Fruit fly (Drosophila melanogaster) whole organism, embryonic: ENCODE measurements around the gene klar.
A peak's percentile ranks its signal among the peaks of the same experiment; 100 is the strongest.

Experiments used
- BEAF-32 ChIP-seq: fragments of 200-800 bp; sonication (Bioruptor generic); optimal IDR thresholded peaks from 3 replicates; lab custom pipeline; 2017; ENCODE audit warnings: missing biosample characterization, missing genetic modification characterization, mild to moderate bottlenecking, moderate library complexity, missing genetic modification reagents
- CG10147 ChIP-seq: fragments of 200-800 bp; sonication (Bioruptor generic); optimal IDR thresholded peaks from 2 replicates; lab custom pipeline; 2019; ENCODE audit warnings: missing biosample characterization, mild to moderate bottlenecking, missing genetic modification characterization, moderate library complexity
- CG10979 ChIP-seq: fragments of 200-800 bp; sonication (Bioruptor generic); optimal IDR thresholded peaks from 2 replicates; lab custom pipeline; 2018; ENCODE audit warnings: missing biosample characterization, mild to moderate bottlenecking, missing genetic modification characterization, moderate library complexity
- CG11696 ChIP-seq: fragments of 200-800 bp; sonication (Bioruptor generic); IDR thresholded peaks from 2 replicates; pipeline ENCODE4 v1.3.6; 2022; ENCODE audit warnings: missing biosample characterization, missing genetic modification characterization
- CG1233 ChIP-seq: fragments of 200-800 bp; sonication (Bioruptor generic); optimal IDR thresholded peaks from 4 replicates; lab custom pipeline; 2018; ENCODE audit warnings: missing biosample characterization, mild to moderate bottlenecking, missing genetic modification characterization
- CG12769 ChIP-seq: fragments of 200-800 bp; sonication (Bioruptor generic); optimal IDR thresholded peaks from 2 replicates; lab custom pipeline; 2019; ENCODE audit warnings: missing biosample characterization, mild to moderate bottlenecking, missing genetic modification characterization, moderate library complexity
- CG13424 ChIP-seq: fragments of 200-800 bp; sonication (Bioruptor generic); optimal IDR thresholded peaks from 2 replicates; lab custom pipeline; 2019; ENCODE audit warnings: missing biosample characterization, mild to moderate bottlenecking, missing genetic modification characterization, moderate library complexity
- CG14014 ChIP-seq: fragments of 200-800 bp; sonication (Bioruptor generic); IDR thresholded peaks from 2 replicates; pipeline ENCODE4 v1.3.6; 2022; ENCODE audit warnings: missing biosample characterization, missing genetic modification characterization
- CG14050 ChIP-seq: fragments of 200-800 bp; sonication (Bioruptor generic); IDR thresholded peaks from 3 replicates; pipeline ENCODE4 v1.3.6; 2022; ENCODE audit warnings: missing biosample characterization, missing genetic modification characterization
- CG1529 ChIP-seq: fragments of 200-800 bp; sonication (Bioruptor generic); optimal IDR thresholded peaks from 3 replicates; lab custom pipeline; 2018; ENCODE audit warnings: missing biosample characterization, missing genetic modification characterization
- CG17359 ChIP-seq: fragments of 200-800 bp; sonication (Bioruptor generic); optimal IDR thresholded peaks from 3 replicates; lab custom pipeline; 2018; ENCODE audit warnings: missing biosample characterization, mild to moderate bottlenecking, missing genetic modification characterization, moderate library complexity
- CG17361 ChIP-seq: fragments of 200-800 bp; sonication (Bioruptor generic); IDR thresholded peaks from 3 replicates; pipeline ENCODE4 v1.3.6; 2022; ENCODE audit warnings: missing biosample characterization, missing genetic modification characterization
- CG2120 ChIP-seq: fragments of 200-800 bp; sonication (Bioruptor generic); optimal IDR thresholded peaks from 3 replicates; lab custom pipeline; 2016; ENCODE audit warnings: missing biosample characterization, missing genetic modification characterization
- CG2678 ChIP-seq: fragments of 200-800 bp; sonication (Bioruptor generic); optimal IDR thresholded peaks from 3 replicates; lab custom pipeline; 2019; ENCODE audit warnings: missing biosample characterization, mild to moderate bottlenecking, missing genetic modification characterization, moderate library complexity
- CG33213 ChIP-seq: fragments of 200-800 bp; sonication (Bioruptor generic); optimal IDR thresholded peaks from 3 replicates; lab custom pipeline; 2016; ENCODE audit warnings: missing biosample characterization, missing genetic modification characterization
- CG6689 ChIP-seq: fragments of 200-800 bp; sonication (Bioruptor generic); IDR thresholded peaks from 2 replicates; pipeline ENCODE4 v1.3.6; 2022; ENCODE audit warnings: missing biosample characterization, missing genetic modification characterization
- CG6813 ChIP-seq: fragments of 200-800 bp; sonication (Bioruptor generic); optimal IDR thresholded peaks from 2 replicates; lab custom pipeline; 2017; ENCODE audit warnings: missing biosample characterization, missing genetic modification characterization, mild to moderate bottlenecking, moderate library complexity, missing genetic modification reagents
- CG6854 ChIP-seq: fragments of 200-800 bp; sonication (Bioruptor generic); optimal IDR thresholded peaks from 3 replicates; lab custom pipeline; 2017; ENCODE audit warnings: missing biosample characterization, mild to moderate bottlenecking, missing genetic modification characterization
- CG7839 ChIP-seq: fragments of 200-800 bp; sonication (Bioruptor generic); optimal IDR thresholded peaks from 3 replicates; lab custom pipeline; 2018; ENCODE audit warnings: missing biosample characterization, mild to moderate bottlenecking, missing genetic modification characterization, moderate library complexity
- CG9727 ChIP-seq: fragments of 200-800 bp; sonication (Bioruptor generic); optimal IDR thresholded peaks from 3 replicates; lab custom pipeline; 2017; ENCODE audit warnings: missing biosample characterization, mild to moderate bottlenecking, missing genetic modification characterization
- Dip2 ChIP-seq: fragments of 200-800 bp; sonication (Bioruptor generic); IDR thresholded peaks from 2 replicates; pipeline ENCODE4 v1.3.6; 2022; ENCODE audit warnings: missing biosample characterization, missing genetic modification characterization
- Dll ChIP-seq: fragments of 200-800 bp; sonication (Bioruptor generic); IDR thresholded peaks from 4 replicates; pipeline ENCODE4 v1.3.6; 2022; ENCODE audit warnings: missing biosample characterization, missing genetic modification characterization; ENCODE audit not compliant: partially characterized antibody
- Doc2 ChIP-seq: fragments of 200-800 bp; sonication (Bioruptor generic); IDR thresholded peaks from 2 replicates; pipeline ENCODE4 v1.3.6; 2022; ENCODE audit warnings: missing biosample characterization, missing genetic modification characterization
- E2f1 ChIP-seq: fragments of 200-800 bp; sonication (Bioruptor generic); IDR thresholded peaks from 2 replicates; pipeline ENCODE4 v1.3.6; 2022; ENCODE audit warnings: missing biosample characterization, missing genetic modification characterization
- HHEX ChIP-seq: fragments of 200-800 bp; sonication (Bioruptor generic); optimal IDR thresholded peaks from 3 replicates; lab custom pipeline; 2017; ENCODE audit warnings: missing biosample characterization, mild to moderate bottlenecking, missing genetic modification characterization, missing genetic modification reagents
- Hr51 ChIP-seq, 2 experiments: fragments of 200-800 bp; sonication (Bioruptor generic); optimal IDR thresholded peaks; 2 replicates in 1 of 2; 3 replicates in 1 of 2; lab custom pipeline; 2016 to 2018; ENCODE audit warnings: missing biosample characterization in 2 of 2, missing genetic modification characterization in 2 of 2, mild to moderate bottlenecking in 1 of 2, moderate library complexity in 1 of 2
- MBD-R2 ChIP-seq: fragments of 200-800 bp; sonication (Bioruptor generic); IDR thresholded peaks from 2 replicates; pipeline ENCODE4 v1.3.6; 2022; ENCODE audit warnings: missing biosample characterization, missing genetic modification characterization
- Meics ChIP-seq: fragments of 200-800 bp; sonication (Bioruptor generic); optimal IDR thresholded peaks from 2 replicates; lab custom pipeline; 2017; ENCODE audit warnings: missing biosample characterization, mild to moderate bottlenecking, missing genetic modification characterization
- Nf-YA ChIP-seq: fragments of 200-800 bp; sonication (Bioruptor generic); IDR thresholded peaks from 2 replicates; pipeline ENCODE4 v1.3.6; 2022; ENCODE audit warnings: missing biosample characterization, missing genetic modification characterization
- PHDP ChIP-seq: fragments of 200-800 bp; sonication (Bioruptor generic); optimal IDR thresholded peaks from 3 replicates; lab custom pipeline; 2018; ENCODE audit warnings: missing biosample characterization, mild to moderate bottlenecking, missing genetic modification characterization, moderate library complexity
- Ptx1 ChIP-seq: fragments of 200-800 bp; sonication (Bioruptor generic); IDR thresholded peaks from 2 replicates; pipeline ENCODE4 v1.3.6; 2022; ENCODE audit warnings: missing biosample characterization, missing genetic modification characterization
- Sry-δ ChIP-seq: fragments of 200-800 bp; sonication (Bioruptor generic); optimal IDR thresholded peaks from 2 replicates; lab custom pipeline; 2016; ENCODE audit warnings: missing biosample characterization, missing genetic modification characterization
- Usf ChIP-seq: fragments of 200-800 bp; sonication (Bioruptor generic); optimal IDR thresholded peaks from 2 replicates; lab custom pipeline; 2017; ENCODE audit warnings: missing genotype, missing biosample characterization, missing genetic modification characterization
- YL-1 ChIP-seq: fragments of 200-800 bp; sonication (Bioruptor generic); optimal IDR thresholded peaks from 3 replicates; lab custom pipeline; 2017; ENCODE audit warnings: missing biosample characterization, mild to moderate bottlenecking, missing genetic modification characterization
- az2 ChIP-seq: fragments of 200-800 bp; sonication (Bioruptor generic); optimal IDR thresholded peaks from 3 replicates; lab custom pipeline; 2016; ENCODE audit warnings: missing biosample characterization, missing genetic modification characterization
- crc ChIP-seq: fragments of 200-800 bp; sonication (Bioruptor generic); optimal IDR thresholded peaks from 2 replicates; lab custom pipeline; 2016; ENCODE audit warnings: missing biosample characterization, missing genetic modification characterization
- dan ChIP-seq: fragments of 200-800 bp; sonication (Bioruptor generic); IDR thresholded peaks from 2 replicates; pipeline ENCODE4 v1.3.6; 2022; ENCODE audit warnings: missing biosample characterization, missing genetic modification characterization
- dm ChIP-seq: fragments of 200-800 bp; sonication (Bioruptor generic); optimal IDR thresholded peaks from 3 replicates; lab custom pipeline; 2016; ENCODE audit warnings: missing biosample characterization, missing genetic modification characterization
- emc ChIP-seq: fragments of 200-800 bp; sonication (Bioruptor generic); optimal IDR thresholded peaks from 2 replicates; lab custom pipeline; 2016; ENCODE audit warnings: missing biosample characterization, missing genetic modification characterization
- ems ChIP-seq: fragments of 200-800 bp; sonication (Bioruptor generic); optimal IDR thresholded peaks from 3 replicates; lab custom pipeline; 2016; ENCODE audit warnings: missing biosample characterization, missing genetic modification characterization
- gcm2 ChIP-seq: fragments of 200-800 bp; sonication (Bioruptor generic); optimal IDR thresholded peaks from 2 replicates; lab custom pipeline; 2016; ENCODE audit warnings: missing biosample characterization, missing genetic modification characterization
- ind ChIP-seq: fragments of 200-800 bp; sonication (Bioruptor generic); optimal IDR thresholded peaks from 3 replicates; lab custom pipeline; 2016; ENCODE audit warnings: missing biosample characterization, missing genetic modification characterization
- jumu ChIP-seq: fragments of 200-800 bp; sonication (Bioruptor generic); optimal IDR thresholded peaks from 3 replicates; lab custom pipeline; 2016; ENCODE audit warnings: missing biosample characterization, missing genetic modification characterization
- kah ChIP-seq: fragments of 200-800 bp; sonication (Bioruptor generic); optimal IDR thresholded peaks from 2 replicates; lab custom pipeline; 2018; ENCODE audit warnings: missing biosample characterization, mild to moderate bottlenecking, missing genetic modification characterization
- nmo ChIP-seq: fragments of 200-800 bp; sonication (Bioruptor generic); optimal IDR thresholded peaks from 2 replicates; lab custom pipeline; 2018; ENCODE audit warnings: missing biosample characterization, mild to moderate bottlenecking, missing genetic modification characterization, moderate library complexity
- odd ChIP-seq: fragments of 200-800 bp; sonication (Bioruptor generic); optimal IDR thresholded peaks from 2 replicates; lab custom pipeline; 2017; ENCODE audit warnings: missing biosample characterization, mild to moderate bottlenecking, missing genetic modification characterization
- pum ChIP-seq: fragments of 200-800 bp; sonication (Bioruptor generic); optimal IDR thresholded peaks from 2 replicates; lab custom pipeline; 2016; ENCODE audit warnings: missing biosample characterization, missing genetic modification characterization
- ranshi ChIP-seq: fragments of 200-800 bp; sonication (Bioruptor generic); IDR thresholded peaks from 2 replicates; pipeline ENCODE4 v1.3.6; 2022; ENCODE audit warnings: missing biosample characterization, missing genetic modification characterization
- sens-2 ChIP-seq: fragments of 200-800 bp; sonication (Bioruptor generic); IDR thresholded peaks from 2 replicates; pipeline ENCODE4 v1.3.6; 2022; ENCODE audit warnings: missing biosample characterization, missing genetic modification characterization
- yki ChIP-seq: fragments of >200 bp; optimal IDR thresholded peaks from 3 replicates; lab custom pipeline; 2018

The klar gene

DNA sequence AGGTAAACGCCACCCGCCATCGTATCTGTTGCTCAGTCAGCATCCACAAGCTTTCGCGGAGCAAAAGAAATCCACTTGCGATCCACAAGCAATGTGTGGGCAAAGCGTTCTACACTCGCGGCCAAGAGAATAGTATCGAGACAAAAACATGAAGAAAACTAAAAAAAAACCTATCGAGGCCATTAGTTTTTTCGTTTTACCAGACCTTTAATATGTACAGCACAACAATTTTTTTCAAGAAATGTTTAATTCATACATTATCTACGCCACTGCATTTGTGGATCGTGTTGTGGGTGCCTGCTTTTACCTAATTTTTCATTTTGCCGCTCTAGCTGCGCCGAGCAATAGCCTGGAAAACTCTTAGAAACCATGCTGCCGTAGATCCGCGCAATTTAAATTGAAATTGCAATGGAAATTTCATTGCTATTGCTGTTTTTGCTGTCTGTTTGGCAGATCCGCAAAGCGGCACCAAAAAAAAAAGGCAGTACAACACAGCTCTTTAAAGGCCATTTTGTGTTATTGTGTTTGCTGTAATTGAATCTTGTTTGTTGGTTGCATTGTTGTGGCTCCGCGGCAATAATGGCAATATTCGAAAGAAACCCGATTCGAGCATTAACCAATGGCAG is 22.7 kb upstream of the klar start (continued):
- TF ChIP-seq Usf (no peak), pum (GFP tag; lab: Kevin White, UChicago) (peak; percentile 12), emc (GFP tag; lab: Kevin White, UChicago) (peak; percentile 15), az2 (GFP tag; lab: Kevin White, UChicago) (peak; percentile 33), PHDP (tag; lab: Kevin White, UChicago) (peak; percentile 77), CG10979 (tag; lab: Kevin White, UChicago) (peak; percentile 69), nmo (GFP tag; lab: Kevin White, UChicago) (peak; percentile 61), crc (GFP tag; lab: Kevin White, UChicago) (no peak), sens-2 (peak; percentile 62; the same call in 1 of the 2 replicates), CG14050 (0 out of 3 replicates have a peak, but pooled peaks have one; percentile 30), Dll (GFP tag; lab: Robert Waterston, UW) (no peak), kah (peak; percentile 35), CG12769 (tag; lab: Kevin White, UChicago) (peak; percentile 30), CG1233 (GFP tag; lab: Kevin White, UChicago) (peak; percentile 61), Dip2 (GFP tag; lab: Robert Waterston, UW) (no peak), YL-1 (GFP tag; lab: Kevin White, UChicago) (no peak), Hr51 (GFP tag; optimal IDR thresholded peaks at IDR 0.05; lab: Kevin White, UChicago) (peak in 1 of 2 experiments; percentile 76), CG10147 (GFP tag; lab: Kevin White, UChicago) (peak; percentile 67), E2f1 (GFP tag; lab: Robert Waterston, UW) (peak; percentile 60), ranshi (GFP tag; lab: Robert Waterston, UW) (peak; percentile 66), CG6689 (peak; percentile 63), dm (GFP tag; lab: Kevin White, UChicago) (peak; percentile 0), Sry-δ (GFP tag; lab: Kevin White, UChicago) (peak; percentile 11), Doc2 (no peak), BEAF-32 (GFP tag; lab: Kevin White, UChicago) (no peak), CG17359 (tag; lab: Kevin White, UChicago) (peak; percentile 78), CG13424 (tag; lab: Kevin White, UChicago) (peak; percentile 56), CG7839 (peak; percentile 67), jumu (GFP tag; lab: Kevin White, UChicago) (peak; percentile 12), dan (GFP tag; lab: Robert Waterston, UW) (0 out of 2 replicates have a peak, but pooled peaks have one; percentile 21), Meics (peak; percentile 63), CG2678 (tag; lab: Kevin White, UChicago) (peak; percentile 77), CG6813 (peak; percentile 29), odd (GFP tag; lab: Kevin White, UChicago) (peak; percentile 38), CG33213 (GFP tag; lab: Kevin White, UChicago) (peak; percentile 4), CG1529 (GFP tag; lab: Kevin White, UChicago) (peak; percentile 53), Ptx1 (GFP tag; lab: Robert Waterston, UW) (peak; percentile 77), CG17361 (GFP tag; lab: Robert Waterston, UW) (peak; percentile 73), HHEX (GFP tag; lab: Kevin White, UChicago) (peak; percentile 47), ind (peak; percentile 60), CG2120 (GFP tag; lab: Kevin White, UChicago) (peak; percentile 36), CG9727 (GFP tag; lab: Kevin White, UChicago) (peak; percentile 63), yki (lab: Kevin White, UChicago) (no peak), MBD-R2 (GFP tag; lab: Robert Waterston, UW) (peak; percentile 33; the same call in 1 of the 2 replicates), gcm2 (peak; percentile 21), ems (GFP tag; lab: Kevin White, UChicago) (peak; percentile 12), Nf-YA (GFP tag; lab: Robert Waterston, UW) (0 out of 2 replicates have a peak, but pooled peaks have one; percentile 45), CG14014 (GFP tag; lab: Robert Waterston, UW) (peak; percentile 58; the same call in 1 of the 2 replicates), CG6854 (GFP tag; lab: Kevin White, UChicago) (no peak), CG11696 (GFP tag; lab: Robert Waterston, UW) (peak; percentile 92)
